Fruit fly (Drosophila melanogaster): ENCODE measurements around the gene CG5280.

Gene CG5280

DNA sequence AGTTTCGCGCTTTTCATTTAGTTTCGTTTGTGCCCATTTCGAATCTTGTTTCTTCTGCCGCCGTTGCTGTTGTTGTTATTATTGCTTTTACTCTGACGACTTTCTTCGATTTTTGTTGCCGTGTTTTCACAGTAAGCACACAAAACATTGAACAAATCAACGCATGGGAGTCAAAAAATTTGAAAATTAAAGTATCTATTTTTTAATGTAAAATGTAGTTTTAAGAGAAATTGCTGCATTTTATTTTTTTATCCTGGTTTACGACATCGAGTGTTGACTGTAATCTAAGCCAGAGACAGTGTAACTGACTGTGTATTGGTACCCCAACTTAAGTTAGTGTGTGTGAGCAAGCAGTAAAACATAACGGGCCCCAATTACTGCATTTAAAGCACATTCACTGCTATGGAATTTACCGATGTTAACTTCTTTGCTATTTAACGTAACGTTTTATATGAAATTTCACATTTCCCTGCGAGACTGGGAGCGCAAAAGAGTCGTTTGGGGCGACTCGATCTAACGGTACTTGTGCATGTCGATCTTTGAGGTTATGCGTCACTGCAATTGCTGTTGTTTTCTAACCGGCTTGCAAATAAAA is 6.2 kb upstream of the CG5280 start (continued):
- TF ChIP-seq CG6254 (GFP tag; optimal IDR thresholded peaks at IDR 0.05): peak; percentile 61
- TF ChIP-seq CG13775 (GFP tag; optimal IDR thresholded peaks at IDR 0.05): peak; percentile 3
- no peak for TF ChIP-seq CG3163 (GFP tag; optimal IDR thresholded peaks at IDR 0.05)
- TF ChIP-seq inv (GFP tag; IDR thresholded peaks at IDR 0.05; ENCODE audit: partially characterized antibody): no peak
- TF ChIP-seq lbe (GFP tag; optimal IDR thresholded peaks at IDR 0.05): peak; percentile 80
- peak; percentile 84 for TF ChIP-seq Sox102F (GFP tag; optimal IDR thresholded peaks at IDR 0.05)
- no peak for TF ChIP-seq Deaf1 (tag; optimal IDR thresholded peaks at IDR 0.05)
- TF ChIP-seq Xrp1 (GFP tag; IDR thresholded peaks at IDR 0.05): peak; percentile 77
- no peak for TF ChIP-seq Taf1 (GFP tag; IDR thresholded peaks at IDR 0.05)
- no peak for TF ChIP-seq CTCF (GFP tag; optimal IDR thresholded peaks at IDR 0.05)
- 0 out of 2 replicates have a peak, but pooled peaks have one; percentile 13 for TF ChIP-seq Lim3 (GFP tag; IDR thresholded peaks at IDR 0.05)
- peak; percentile 52; the same call in 1 of the 2 replicates for TF ChIP-seq peb (GFP tag; IDR thresholded peaks at IDR 0.05)
- TF ChIP-seq CG3995 (GFP tag; optimal IDR thresholded peaks at IDR 0.05): peak; percentile 30
- TF ChIP-seq dati (GFP tag; IDR thresholded peaks at IDR 0.05): 0 out of 2 replicates have a peak, but pooled peaks have one; percentile 3
- TF ChIP-seq CG31388 (GFP tag; optimal IDR thresholded peaks at IDR 0.05): peak; percentile 31
- TF ChIP-seq bowl (GFP tag; IDR thresholded peaks at IDR 0.05): peak; percentile 45; the same call in 1 of the 2 replicates
- TF ChIP-seq CG9876 (GFP tag; optimal IDR thresholded peaks at IDR 0.05): no peak
- TF ChIP-seq pnt (GFP tag; optimal IDR thresholded peaks at IDR 0.05): peak; percentile 24
- TF ChIP-seq Eip74EF (GFP tag; optimal IDR thresholded peaks at IDR 0.05): no peak
- TF ChIP-seq CG7987 (GFP tag; optimal IDR thresholded peaks at IDR 0.05): no peak
- TF ChIP-seq esg (GFP tag; conservative IDR thresholded peaks at IDR 0.05): peak; percentile 50
- peak; percentile 64 for TF ChIP-seq CG4424 (GFP tag; optimal IDR thresholded peaks at IDR 0.05)
- TF ChIP-seq lola (GFP tag; optimal IDR thresholded peaks at IDR 0.05): peak in 1 of 3 experiments; percentile 37
- TF ChIP-seq HLH4C (GFP tag; IDR thresholded peaks at IDR 0.05; ENCODE audit: partially characterized antibody): no peak
- TF ChIP-seq sim (GFP tag; IDR thresholded peaks at IDR 0.05): 0 out of 2 replicates have a peak, but pooled peaks have one; percentile 30
- TF ChIP-seq CG11456 (GFP tag; IDR thresholded peaks at IDR 0.05): peak; percentile 67; the same call in 2 of the 3 replicates
- TF ChIP-seq CG31441 (GFP tag; IDR thresholded peaks at IDR 0.05): no peak; the same call in 1 of the 2 replicates
- TF ChIP-seq jing (GFP tag; optimal IDR thresholded peaks at IDR 0.05): peak; percentile 50
- TF ChIP-seq zf30C (GFP tag; optimal IDR thresholded peaks at IDR 0.05): no peak
- TF ChIP-seq onecut (GFP tag; IDR thresholded peaks at IDR 0.05): no peak
- no peak for TF ChIP-seq prd (optimal IDR thresholded peaks at IDR 0.05)
- peak; percentile 78 for TF ChIP-seq prd (GFP tag; IDR thresholded peaks at IDR 0.05)
- TF ChIP-seq CG18619 (GFP tag; optimal IDR thresholded peaks at IDR 0.05): peak; percentile 23
- TF ChIP-seq chm (GFP tag; IDR thresholded peaks at IDR 0.05): peak; percentile 68; the same call in 1 of the 2 replicates
- no peak for TF ChIP-seq Oaz (GFP tag; IDR thresholded peaks at IDR 0.05)
- TF ChIP-seq nom (GFP tag; optimal IDR thresholded peaks at IDR 0.05): no peak
- TF ChIP-seq D19B (GFP tag; optimal IDR thresholded peaks at IDR 0.05): peak; percentile 19
- peak; percentile 65 for TF ChIP-seq CG10366 (GFP tag; IDR thresholded peaks at IDR 0.05)
- peak; percentile 51 for TF ChIP-seq ems (GFP tag; optimal IDR thresholded peaks at IDR 0.05)
- no peak for TF ChIP-seq CG4730 (GFP tag; IDR thresholded peaks at IDR 0.05)
- peak; percentile 27 for TF ChIP-seq fd3F (GFP tag; optimal IDR thresholded peaks at IDR 0.05)
- no peak for TF ChIP-seq Dad (GFP tag; optimal IDR thresholded peaks at IDR 0.05)
- peak; percentile 13 for TF ChIP-seq HmgZ (tag; optimal IDR thresholded peaks at IDR 0.05)
- no peak for TF ChIP-seq CG17385 (GFP tag; optimal IDR thresholded peaks at IDR 0.05)
- TF ChIP-seq ken (GFP tag; IDR thresholded peaks at IDR 0.05): peak; percentile 82; the same call in 2 of the 3 replicates
- TF ChIP-seq Pdp1 (GFP tag; optimal IDR thresholded peaks at IDR 0.05): peak; percentile 22 to 70
- TF ChIP-seq Trl (optimal IDR thresholded peaks at IDR 0.05): no peak
- TF ChIP-seq Trl (GFP tag; optimal IDR thresholded peaks at IDR 0.05): peak; percentile 33
- peak; percentile 13 for TF ChIP-seq CG4617 (GFP tag; optimal IDR thresholded peaks at IDR 0.05; ENCODE audit: borderline replicate concordance)
- TF ChIP-seq ash1 (GFP tag; optimal IDR thresholded peaks at IDR 0.05): no peak
- TF ChIP-seq bab2 (GFP tag; optimal IDR thresholded peaks at IDR 0.05): peak; percentile 66
